Fruit fly (Drosophila melanogaster): ENCODE data around the gene Mettl14.

Gene Mettl14

dm6 chr2L:8280225-8280624 lies 28.0 kb upstream of the Mettl14 start (continued):
- TF ChIP-seq CG6654 (GFP tag; optimal IDR thresholded peaks at IDR 0.05) (no peak), CG13287 (GFP tag; IDR thresholded peaks at IDR 0.05; ENCODE audit: partially characterized antibody) (peak; percentile 15; the same call in 1 of the 2 replicates), Fer3 (tag; optimal IDR thresholded peaks at IDR 0.05) (no peak), Dp (GFP tag; optimal IDR thresholded peaks at IDR 0.05) (no peak), Hr78 (GFP tag; optimal IDR thresholded peaks at IDR 0.05) (no peak), CG3995 (GFP tag; optimal IDR thresholded peaks at IDR 0.05) (no peak), BEAF-32 (GFP tag; optimal IDR thresholded peaks at IDR 0.05) (no peak), CG2199 (GFP tag; IDR thresholded peaks at IDR 0.05) (no peak), CG6254 (GFP tag; optimal IDR thresholded peaks at IDR 0.05) (no peak), CG6175 (GFP tag; IDR thresholded peaks at IDR 0.05) (0 out of 3 replicates have a peak, but pooled peaks have one; percentile 26), CG8924 (tag; optimal IDR thresholded peaks at IDR 0.05) (no peak), p53 (GFP tag; optimal IDR thresholded peaks at IDR 0.05) (no peak), disco-r (GFP tag; optimal IDR thresholded peaks at IDR 0.05) (no peak), insv (GFP tag; optimal IDR thresholded peaks at IDR 0.05) (no peak), CG14441 (GFP tag; IDR thresholded peaks at IDR 0.05) (no peak), psq (GFP tag; optimal IDR thresholded peaks at IDR 0.05) (no peak), CG5245 (GFP tag; optimal IDR thresholded peaks at IDR 0.05) (no peak)

DNA sequence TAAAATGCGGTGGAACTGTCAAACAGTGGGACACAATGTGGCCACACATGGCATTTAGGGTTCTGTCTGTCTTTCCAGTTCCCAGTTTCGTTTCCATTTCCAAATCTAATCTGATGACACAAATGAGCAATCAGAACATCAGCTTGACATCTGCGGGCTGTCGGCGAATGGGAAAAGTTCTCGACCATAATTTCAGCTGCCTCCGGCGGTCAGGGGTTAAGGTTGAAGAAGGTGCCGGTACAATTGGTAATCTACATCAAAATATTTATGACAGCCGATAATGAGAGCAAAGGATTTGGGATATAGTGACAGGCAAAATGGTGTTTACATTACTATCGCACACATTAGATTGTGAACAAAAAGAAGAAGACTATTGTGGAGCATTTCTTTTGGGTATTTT lies 26.4 kb upstream of the Mettl14 start:
- peak; percentile 74 for TF ChIP-seq CG15479 (GFP tag; optimal IDR thresholded peaks at IDR 0.05)
- no peak for TF ChIP-seq tap (tag; optimal IDR thresholded peaks at IDR 0.05)
- TF ChIP-seq sens-2 (GFP tag; IDR thresholded peaks at IDR 0.05): 0 out of 2 replicates have a peak, but pooled peaks have one; percentile 25
- no peak for TF ChIP-seq CG31365 (tag; optimal IDR thresholded peaks at IDR 0.05)
- no peak for TF ChIP-seq CG2875 (GFP tag; optimal IDR thresholded peaks at IDR 0.05)
- TF ChIP-seq ac (GFP tag; optimal IDR thresholded peaks at IDR 0.05): peak; percentile 67
- TF ChIP-seq grn (GFP tag; optimal IDR thresholded peaks at IDR 0.05): peak; percentile 89
- no peak for TF ChIP-seq nmo (GFP tag; optimal IDR thresholded peaks at IDR 0.05)
- TF ChIP-seq gcm (GFP tag; optimal IDR thresholded peaks at IDR 0.05): peak; percentile 69
- TF ChIP-seq D19B (GFP tag; optimal IDR thresholded peaks at IDR 0.05): no peak
- peak in 1 of 2 experiments; percentile 50 for TF ChIP-seq insv (GFP tag; optimal IDR thresholded peaks at IDR 0.05)
- TF ChIP-seq CG11456 (GFP tag; IDR thresholded peaks at IDR 0.05): no peak
- TF ChIP-seq kni (GFP tag; optimal IDR thresholded peaks at IDR 0.05): peak; percentile 11
- TF ChIP-seq tgo (GFP tag; IDR thresholded peaks at IDR 0.05): no peak
- TF ChIP-seq CG1603 (tag; optimal IDR thresholded peaks at IDR 0.05): no peak
- peak; percentile 8 for TF ChIP-seq abd-A (tag; optimal IDR thresholded peaks at IDR 0.05)
- no peak for TF ChIP-seq CG5953 (GFP tag; IDR thresholded peaks at IDR 0.05)
- peak in 1 of 2 experiments; percentile 84 for TF ChIP-seq Hr78 (GFP tag; optimal IDR thresholded peaks at IDR 0.05)
- TF ChIP-seq cg (GFP tag; optimal IDR thresholded peaks at IDR 0.05): no peak
- TF ChIP-seq CG6654 (GFP tag; optimal IDR thresholded peaks at IDR 0.05): no peak
- TF ChIP-seq twi (tag; optimal IDR thresholded peaks at IDR 0.05): peak; percentile 85
- TF ChIP-seq CG10209 (GFP tag; optimal IDR thresholded peaks at IDR 0.05): no peak
- no peak for TF ChIP-seq Dek (tag; optimal IDR thresholded peaks at IDR 0.05)
- TF ChIP-seq pros (GFP tag; optimal IDR thresholded peaks at IDR 0.05): peak; percentile 71
- no peak for TF ChIP-seq D (optimal IDR thresholded peaks at IDR 0.05)
- TF ChIP-seq D (GFP tag; optimal IDR thresholded peaks at IDR 0.05): no peak
- TF ChIP-seq Usf (GFP tag; optimal IDR thresholded peaks at IDR 0.05): no peak
